Fruit fly (Drosophila melanogaster) whole organism, adult: ENCODE data around the gene CG43331.
A peak's percentile ranks its signal among the peaks of the same experiment; 100 is the strongest.

Experiments used
- CG12768 ChIP-seq: fragments of 200-800 bp; sonication (Bioruptor generic); optimal IDR thresholded peaks from 2 replicates; lab custom pipeline; 2017; ENCODE audit warnings: missing biosample characterization, missing genetic modification characterization, mild to moderate bottlenecking, moderate library complexity, missing genetic modification reagents
- Mnt ChIP-seq: fragments of 200-800 bp; sonication (Bioruptor generic); optimal IDR thresholded peaks from 2 replicates; lab custom pipeline; 2016; ENCODE audit warnings: missing biosample characterization, mild to moderate bottlenecking, missing genetic modification characterization

dm6 chr3L:22463412-22463811, 40.2 kb downstream of the CG43331 start:
- TF ChIP-seq CG12768 (GFP tag; lab: Kevin White, UChicago) (peak; percentile 31), Mnt (no peak)
